Worm (Caenorhabditis elegans) whole organism, L1 larva: ENCODE measurements around the gene Y47D7A.17.

ENCODE experiments used
- aly-2 ChIP-seq: fragments of 150-350 bp; optimal IDR thresholded peaks from 2 replicates; lab custom pipeline; 2014; ENCODE audit warnings: missing biosample characterization, missing genetic modification characterization
- ama-1 ChIP-seq: fragments of 150-350 bp; optimal IDR thresholded peaks from 2 replicates; lab custom pipeline; 2014
- ces-1 ChIP-seq: fragments of 150-350 bp; optimal IDR thresholded peaks from 2 replicates; lab custom pipeline; 2014; ENCODE audit warnings: missing biosample characterization, missing genetic modification reagents, missing genetic modification characterization
- fkh-8 ChIP-seq: sonication (generic microtip); optimal IDR thresholded peaks from 2 replicates; lab custom pipeline; 2016; ENCODE audit warnings: mild to moderate bottlenecking, missing genetic modification characterization, missing compliant biosample characterization
- irx-1 ChIP-seq: sonication (generic microtip); optimal IDR thresholded peaks from 2 replicates; lab custom pipeline; 2016; ENCODE audit warnings: missing genetic modification characterization, missing compliant biosample characterization
- lin-15B ChIP-seq: fragments of 150-350 bp; sonication (generic microtip); optimal IDR thresholded peaks from 3 replicates; lab custom pipeline; 2014; ENCODE audit warnings: missing biosample characterization, missing genetic modification characterization
- ztf-11 ChIP-seq, 2 experiments: sonication (generic microtip); optimal IDR thresholded peaks; 2 replicates each; lab custom pipeline; 2016 to 2017; ENCODE audit warnings: missing genetic modification characterization in 2 of 2, missing biosample characterization in 1 of 2, missing compliant biosample characterization in 1 of 2
- ztf-4 ChIP-seq: fragments of 150-350 bp; optimal IDR thresholded peaks from 2 replicates; lab custom pipeline; 2014; ENCODE audit warnings: missing biosample characterization, missing genetic modification characterization

- TF ChIP-seq ces-1 (GFP tag; lab: Kevin White, UChicago) = no peak
- TF ChIP-seq ztf-4 (tag; lab: Kevin White, UChicago) = no peak
- TF ChIP-seq irx-1 (tag; lab: Kevin White, UChicago) = no peak
- no peak for TF ChIP-seq ztf-11 (tag; optimal IDR thresholded peaks at IDR 0.05; lab: Kevin White, UChicago)
- TF ChIP-seq aly-2 (tag; lab: Kevin White, UChicago) = no peak
- TF ChIP-seq fkh-8 (tag; lab: Kevin White, UChicago) = no peak
- no peak for TF ChIP-seq lin-15B (tag; lab: Kevin White, UChicago)
- no peak for TF ChIP-seq ama-1 (lab: Kevin White, UChicago)
These were observed 47.1 kb downstream of the Y47D7A.17 start, which contains the start of gene grl-13 for ce11 chrV:4364517-4364916.
